Worm (Caenorhabditis elegans) whole organism, young adult: ENCODE measurements around the gene F23F1.10.

Experiments
- B0035.1 ChIP-seq: sonication (generic microtip); optimal IDR thresholded peaks from 2 replicates; lab custom pipeline; 2016; ENCODE audit warnings: missing genetic modification characterization, mild to moderate bottlenecking, missing compliant biosample characterization, missing genotype, missing genetic modification reagents
- B0336.3 ChIP-seq: fragments of 200-800 bp; sonication (Bioruptor generic); IDR thresholded peaks from 2 replicates; pipeline ENCODE4 v1.3.6; 2022; ENCODE audit warnings: missing genetic modification characterization, missing compliant biosample characterization
- C17E4.6 ChIP-seq: fragments of 200-800 bp; sonication (Bioruptor generic); IDR thresholded peaks from 2 replicates; pipeline ENCODE4 v1.3.6; 2022; ENCODE audit warnings: missing genetic modification reagents, missing genetic modification characterization, missing compliant biosample characterization
- F23B12.7 ChIP-seq: sonication (generic microtip); optimal IDR thresholded peaks from 2 replicates; lab custom pipeline; 2017; ENCODE audit warnings: missing genetic modification characterization, mild to moderate bottlenecking, missing compliant biosample characterization, antibody characterized with exemption, moderate library complexity; ENCODE audit not compliant: insufficient read depth
- F33H1.4 ChIP-seq: fragments of 200-800 bp; sonication (Bioruptor generic); IDR thresholded peaks from 2 replicates; pipeline ENCODE4 v1.3.6; 2022; ENCODE audit warnings: missing genetic modification reagents, missing genetic modification characterization, missing compliant biosample characterization
- F37B4.10 ChIP-seq: fragments of 200-800 bp; sonication (Bioruptor generic); IDR thresholded peaks from 2 replicates; pipeline ENCODE4 v1.3.6; 2022; ENCODE audit warnings: missing genetic modification characterization, missing compliant biosample characterization
- F39B2.1 ChIP-seq: fragments of 200-800 bp; sonication (Bioruptor generic); IDR thresholded peaks from 2 replicates; pipeline ENCODE4 v1.3.6; 2022; ENCODE audit warnings: missing genetic modification reagents, missing genetic modification characterization, missing compliant biosample characterization
- F57A8.1 ChIP-seq: fragments of 200-800 bp; sonication (Bioruptor generic); optimal IDR thresholded peaks from 2 replicates; lab custom pipeline; 2018; ENCODE audit warnings: mild to moderate bottlenecking, missing genetic modification characterization, moderate library complexity, missing compliant biosample characterization
- F57C9.4 ChIP-seq: sonication (generic microtip); optimal IDR thresholded peaks from 2 replicates; lab custom pipeline; 2017; ENCODE audit warnings: mild to moderate bottlenecking, missing genetic modification characterization, missing compliant biosample characterization
- Y53G8AR.9 ChIP-seq: fragments of 200-800 bp; sonication (Bioruptor generic); conservative IDR thresholded peaks from 2 replicates; pipeline ENCODE4 v1.3.6; 2022; ENCODE audit warnings: missing genetic modification reagents, missing genetic modification characterization, missing compliant biosample characterization
- Y67H2A.10 ChIP-seq: fragments of 200-800 bp; sonication (Bioruptor generic); conservative IDR thresholded peaks from 2 replicates; pipeline ENCODE4 v1.3.6; 2022; ENCODE audit warnings: missing genetic modification reagents, missing genetic modification characterization, missing compliant biosample characterization
- akir-1 ChIP-seq: fragments of 200-800 bp; sonication (Bioruptor generic); optimal IDR thresholded peaks from 2 replicates; lab custom pipeline; 2018; ENCODE audit warnings: mild to moderate bottlenecking, missing genetic modification characterization, moderate library complexity, missing compliant biosample characterization
- aptf-3 ChIP-seq: fragments of 200-800 bp; sonication (Bioruptor generic); IDR thresholded peaks from 2 replicates; pipeline ENCODE4 v1.3.6; 2022; ENCODE audit warnings: missing genetic modification characterization, missing compliant biosample characterization
- attf-3 ChIP-seq: fragments of 200-800 bp; sonication (Bioruptor generic); conservative IDR thresholded peaks from 2 replicates; pipeline ENCODE4 v1.3.6; 2022; ENCODE audit warnings: missing genetic modification reagents, missing genetic modification characterization, missing compliant biosample characterization
- attf-6 ChIP-seq: fragments of 200-800 bp; sonication (Bioruptor generic); IDR thresholded peaks from 2 replicates; pipeline ENCODE4 v1.3.6; 2022; ENCODE audit warnings: missing genetic modification reagents, missing genetic modification characterization, missing compliant biosample characterization
- cebp-1 ChIP-seq, 2 experiments: fragments of 200-800 bp in 1 of 2; sonication (Bioruptor generic) in 1 of 2; sonication (generic microtip) in 1 of 2; IDR thresholded peaks in 1 of 2; optimal IDR thresholded peaks in 1 of 2; 2 replicates each; pipeline versions ENCODE4 v1.3.6 to Lab custom; 2017 to 2022; ENCODE audit warnings: missing compliant biosample characterization in 2 of 2, missing genetic modification characterization in 2 of 2, mild to moderate bottlenecking in 1 of 2, missing genetic modification reagents in 1 of 2, moderate library complexity in 1 of 2
- die-1 ChIP-seq: sonication (generic microtip); optimal IDR thresholded peaks from 2 replicates; lab custom pipeline; 2016; ENCODE audit warnings: missing genotype, mild to moderate bottlenecking, missing genetic modification characterization, missing compliant biosample characterization
- egl-18 ChIP-seq: fragments of 200-800 bp; sonication (Bioruptor generic); IDR thresholded peaks from 2 replicates; pipeline ENCODE4 v1.3.6; 2022; ENCODE audit warnings: missing genetic modification reagents, missing genetic modification characterization, missing compliant biosample characterization
- ets-4 ChIP-seq: fragments of 200-800 bp; sonication (Bioruptor generic); optimal IDR thresholded peaks from 2 replicates; lab custom pipeline; 2018; ENCODE audit warnings: mild to moderate bottlenecking, missing genetic modification characterization, missing compliant biosample characterization
- gei-17 ChIP-seq: fragments of 200-800 bp; sonication (Bioruptor generic); optimal IDR thresholded peaks from 2 replicates; lab custom pipeline; 2018; ENCODE audit warnings: mild to moderate bottlenecking, missing genetic modification characterization, missing compliant biosample characterization
- him-1 ChIP-seq: sonication (generic microtip); optimal IDR thresholded peaks from 2 replicates; lab custom pipeline; 2016; ENCODE audit warnings: missing genotype, missing genetic modification reagents, missing genetic modification characterization, missing compliant biosample characterization
- hlh-26 ChIP-seq: fragments of 200-800 bp; sonication (Bioruptor generic); conservative IDR thresholded peaks from 2 replicates; pipeline ENCODE4 v1.3.6; 2022; ENCODE audit warnings: missing genetic modification reagents, missing genetic modification characterization, missing compliant biosample characterization
- hmg-20 ChIP-seq: fragments of 200-800 bp; sonication (Bioruptor generic); IDR thresholded peaks from 2 replicates; pipeline ENCODE4 v1.3.6; 2022; ENCODE audit warnings: missing genetic modification reagents, missing genetic modification characterization, missing compliant biosample characterization
- lag-1 ChIP-seq: fragments of 200-800 bp; sonication (Bioruptor generic); IDR thresholded peaks from 2 replicates; pipeline ENCODE4 v1.3.6; 2022; ENCODE audit warnings: missing genetic modification reagents, missing genetic modification characterization, missing compliant biosample characterization
- lin-40 ChIP-seq: sonication (generic microtip); optimal IDR thresholded peaks from 2 replicates; lab custom pipeline; 2016; ENCODE audit warnings: missing genetic modification characterization, mild to moderate bottlenecking, missing compliant biosample characterization, missing genotype, missing genetic modification reagents
- lin-54 ChIP-seq: fragments of 200-800 bp; sonication (Bioruptor generic); optimal IDR thresholded peaks from 2 replicates; lab custom pipeline; 2018; ENCODE audit warnings: mild to moderate bottlenecking, missing genetic modification characterization, missing compliant biosample characterization
- mcd-1 ChIP-seq: fragments of 200-800 bp; sonication (Bioruptor generic); IDR thresholded peaks from 2 replicates; pipeline ENCODE4 v1.3.6; 2022; ENCODE audit warnings: missing genetic modification reagents, missing genetic modification characterization, missing compliant biosample characterization
- mel-28 ChIP-seq: sonication (generic microtip); optimal IDR thresholded peaks from 2 replicates; lab custom pipeline; 2016; ENCODE audit warnings: borderline replicate concordance, mild to moderate bottlenecking, missing genetic modification characterization, missing compliant biosample characterization
- mes-4 ChIP-seq: sonication (generic microtip); optimal IDR thresholded peaks from 2 replicates; lab custom pipeline; 2016; ENCODE audit warnings: missing genotype, missing genetic modification characterization, missing compliant biosample characterization
- nfya-1 ChIP-seq: sonication (generic microtip); optimal IDR thresholded peaks from 2 replicates; lab custom pipeline; 2017; ENCODE audit warnings: antibody characterized with exemption, missing compliant biosample characterization, missing genetic modification characterization, borderline replicate concordance; ENCODE audit not compliant: insufficient read depth
- nhr-120 ChIP-seq: fragments of 200-800 bp; sonication (Bioruptor generic); IDR thresholded peaks from 2 replicates; pipeline ENCODE4 v1.3.6; 2022; ENCODE audit warnings: missing genetic modification characterization, missing compliant biosample characterization
- nhr-27 ChIP-seq: fragments of 200-800 bp; sonication (Bioruptor generic); optimal IDR thresholded peaks from 2 replicates; lab custom pipeline; 2018; ENCODE audit warnings: mild to moderate bottlenecking, missing genetic modification characterization, moderate library complexity, missing compliant biosample characterization
- nhr-90 ChIP-seq: sonication (generic microtip); optimal IDR thresholded peaks from 2 replicates; lab custom pipeline; 2016; ENCODE audit warnings: missing genotype, mild to moderate bottlenecking, missing genetic modification characterization, missing compliant biosample characterization
- somi-1 ChIP-seq: fragments of 200-800 bp; sonication (Bioruptor generic); optimal IDR thresholded peaks from 2 replicates; lab custom pipeline; 2018; ENCODE audit warnings: mild to moderate bottlenecking, missing genetic modification characterization, missing compliant biosample characterization
- tbp1 ChIP-seq: fragments of 200-800 bp; sonication (Bioruptor generic); optimal IDR thresholded peaks from 2 replicates; lab custom pipeline; 2018; ENCODE audit warnings: mild to moderate bottlenecking, missing genetic modification characterization, missing compliant biosample characterization
- ztf-26 ChIP-seq: sonication (generic microtip); optimal IDR thresholded peaks from 2 replicates; lab custom pipeline; 2017; ENCODE audit warnings: missing genetic modification characterization, missing compliant biosample characterization

The F23F1.10 gene

DNA sequence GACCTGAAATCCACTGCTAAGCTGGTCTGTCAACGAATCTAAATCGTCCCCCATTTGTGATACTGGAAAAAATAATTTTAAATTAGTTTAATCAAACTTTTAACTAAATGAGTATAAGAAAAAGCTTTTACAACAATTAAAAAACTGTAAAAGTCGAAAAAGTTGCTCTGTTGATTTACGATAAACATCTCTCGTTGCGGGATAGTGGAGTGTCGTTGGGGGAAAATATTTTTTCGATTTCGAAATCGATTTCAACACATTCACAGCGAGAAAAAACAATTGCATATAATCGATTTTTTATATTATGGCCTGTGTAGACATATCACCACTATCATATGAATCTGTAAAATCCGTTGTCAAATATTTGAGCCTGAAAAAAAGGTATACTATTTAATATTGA lies 10.3 kb downstream of the F23F1.10 start, which contains the start of the genes F23F1.5 and fbxc-54:
Gene F23F1.5 (minus strand): TSS at position 64 of the 400 bp plus-strand sequence.
Gene fbxc-54 (plus strand): TSS at position 199 of the 400 bp plus-strand sequence.
- no peak for TF ChIP-seq gei-17 (GFP tag; lab: Kevin White, UChicago)
- TF ChIP-seq attf-6 (GFP tag; lab: Robert Waterston, UW) = no peak
- no peak for TF ChIP-seq hmg-20 (GFP tag; lab: Robert Waterston, UW)
- no peak for TF ChIP-seq C17E4.6 (GFP tag; lab: Robert Waterston, UW)
- no peak for TF ChIP-seq Y67H2A.10
- no peak for TF ChIP-seq mel-28 (tag; lab: Kevin White, UChicago)
- peak; percentile 79 for TF ChIP-seq attf-3 (GFP tag; lab: Robert Waterston, UW)
- no peak for TF ChIP-seq F57A8.1 (GFP tag; lab: Kevin White, UChicago)
- peak; percentile 94 for TF ChIP-seq cebp-1 (GFP tag; IDR thresholded peaks at IDR 0.05; lab: Robert Waterston, UW)
- peak; percentile 98 for TF ChIP-seq cebp-1 (tag; optimal IDR thresholded peaks at IDR 0.05; lab: Kevin White, UChicago)
- TF ChIP-seq, all 124 proteins: peak for 2

ce11 chrII:29578-29977 lies 12.2 kb downstream of the F23F1.10 start:
- no peak for TF ChIP-seq hlh-26 (GFP tag; lab: Robert Waterston, UW)
- TF ChIP-seq ets-4 (GFP tag; lab: Kevin White, UChicago) = no peak
- TF ChIP-seq nhr-27 (tag; lab: Kevin White, UChicago) = no peak
- no peak for TF ChIP-seq mes-4
- no peak for TF ChIP-seq him-1 (tag; lab: Kevin White, UChicago)
- no peak for TF ChIP-seq B0035.1
- TF ChIP-seq akir-1 (GFP tag; lab: Kevin White, UChicago) = no peak
- no peak for TF ChIP-seq C17E4.6 (GFP tag; lab: Robert Waterston, UW)
- TF ChIP-seq tbp1 (GFP tag; lab: Kevin White, UChicago) = no peak
- TF ChIP-seq F39B2.1 = no peak
- no peak for TF ChIP-seq die-1 (tag; lab: Kevin White, UChicago)
- TF ChIP-seq aptf-3 (GFP tag; lab: Robert Waterston, UW) = no peak
- TF ChIP-seq somi-1 (GFP tag; lab: Kevin White, UChicago) = no peak
- TF ChIP-seq mel-28 (tag; lab: Kevin White, UChicago) = no peak
- no peak for TF ChIP-seq B0336.3 (GFP tag; lab: Robert Waterston, UW)
- TF ChIP-seq egl-18 = no peak

DNA sequence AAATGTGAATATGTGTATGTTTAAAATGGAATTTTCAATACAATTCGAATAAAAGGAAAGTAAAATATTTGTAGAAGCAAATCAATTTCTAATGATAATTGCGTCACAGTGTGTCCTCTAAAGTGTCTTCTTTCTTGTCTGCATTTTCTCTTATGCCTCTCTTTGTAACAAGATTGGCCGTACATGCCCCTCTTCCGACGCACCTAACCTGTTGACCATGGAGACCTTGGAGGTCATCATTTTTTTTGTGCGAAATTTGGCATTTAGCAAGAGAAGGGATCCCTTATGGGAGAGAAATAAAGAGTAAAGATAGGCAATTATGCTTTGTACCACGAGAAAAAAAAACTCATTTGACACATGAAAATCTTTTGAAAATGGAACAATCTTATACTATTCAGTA lies 13.5 kb downstream of the F23F1.10 start, which contains the start of gene F23F1.4:
Gene F23F1.4 (minus strand): TSS at position 141 of the 400 bp plus-strand sequence.
- no peak for TF ChIP-seq mcd-1 (GFP tag; lab: Robert Waterston, UW)
- no peak for TF ChIP-seq ztf-26 (tag; lab: Kevin White, UChicago)
- TF ChIP-seq mel-28 (tag; lab: Kevin White, UChicago) = no peak
- no peak for TF ChIP-seq lin-40 (tag; lab: Kevin White, UChicago)
- no peak for TF ChIP-seq him-1 (tag; lab: Kevin White, UChicago)
- TF ChIP-seq F57C9.4 = no peak
- TF ChIP-seq Y67H2A.10 = no peak
- no peak for TF ChIP-seq F23B12.7 (tag; lab: Kevin White, UChicago)
- no peak for TF ChIP-seq nfya-1 (tag; lab: Kevin White, UChicago)
- TF ChIP-seq lag-1 (GFP tag; lab: Robert Waterston, UW) = no peak
- TF ChIP-seq lin-54 (GFP tag; lab: Kevin White, UChicago) = no peak
- no peak for TF ChIP-seq C17E4.6 (GFP tag; lab: Robert Waterston, UW)
- TF ChIP-seq F37B4.10 (GFP tag; lab: Robert Waterston, UW) = no peak
- TF ChIP-seq nhr-120 = no peak
- no peak for TF ChIP-seq Y53G8AR.9
- no peak for TF ChIP-seq F33H1.4
- no peak for TF ChIP-seq nhr-90 (tag; lab: Kevin White, UChicago)
